Worm (Caenorhabditis elegans): ENCODE results near the gene cpf-1.

cpf-1 gene

ce11 chrII:8569038-8569977, 32.9 kb downstream of the cpf-1 start, which contains the start of the genes col-38 and rpl-5 (continued):
- TF ChIP-seq lsl-1 (GFP tag; optimal IDR thresholded peaks at IDR 0.05) (peak; percentile 86), ztf-18 (tag; optimal IDR thresholded peaks at IDR 0.05) (peak; percentile 43), rcor-1 (GFP tag; IDR thresholded peaks at IDR 0.05) (peak; percentile 69; the same call in 1 of the 2 replicates), Y95B8A.8 (GFP tag; IDR thresholded peaks at IDR 0.05) (0 out of 2 replicates have a peak, but pooled peaks have one; percentile 64), let-526 (GFP tag; IDR thresholded peaks at IDR 0.05) (no peak), ekl-4 (GFP tag; IDR thresholded peaks at IDR 0.05) (peak; percentile 81), B0336.3 (GFP tag; IDR thresholded peaks at IDR 0.05) (peak; percentile 65), sdz-38 (tag; optimal IDR thresholded peaks at IDR 0.05) (no peak), Y67H2A.10 (GFP tag; conservative IDR thresholded peaks at IDR 0.05) (no peak), attf-3 (GFP tag; conservative IDR thresholded peaks at IDR 0.05) (peak; percentile 64), Y53F4B.3 (GFP tag; IDR thresholded peaks at IDR 0.05) (no peak), mxl-1 (tag; optimal IDR thresholded peaks at IDR 0.05) (no peak), ceh-79 (tag; optimal IDR thresholded peaks at IDR 0.05) (no peak), aptf-2 (GFP tag; conservative IDR thresholded peaks at IDR 0.05) (no peak), ztf-3 (GFP tag; optimal IDR thresholded peaks at IDR 0.05) (no peak), ama-1 (optimal IDR thresholded peaks at IDR 0.05) (no peak), ama-1 (GFP tag; optimal IDR thresholded peaks at IDR 0.05) (peak in 1 of 2 experiments; percentile 26), atf-7 (tag; optimal IDR thresholded peaks at IDR 0.05) (no peak), tbp1 (GFP tag; optimal IDR thresholded peaks at IDR 0.05) (peak; percentile 63), ztf-22 (GFP tag; optimal IDR thresholded peaks at IDR 0.05) (no peak), Y53G8AR.9 (GFP tag; conservative IDR thresholded peaks at IDR 0.05) (no peak), tbx-9 (tag; optimal IDR thresholded peaks at IDR 0.05; ENCODE audit: borderline replicate concordance) (no peak), attf-5 (GFP tag; optimal IDR thresholded peaks at IDR 0.05) (peak; percentile 94), K12H6.12 (tag; optimal IDR thresholded peaks at IDR 0.05) (peak; percentile 64), F52B5.7 (tag; optimal IDR thresholded peaks at IDR 0.05) (no peak), F22D6.2 (tag; optimal IDR thresholded peaks at IDR 0.05) (no peak), egl-44 (GFP tag; IDR thresholded peaks at IDR 0.05) (no peak), bed-1 (GFP tag; IDR thresholded peaks at IDR 0.05) (no peak), ets-4 (GFP tag; optimal IDR thresholded peaks at IDR 0.05) (no peak), nfya-2 (GFP tag; IDR thresholded peaks at IDR 0.05) (no peak), ceh-100 (GFP tag; IDR thresholded peaks at IDR 0.05) (peak; percentile 48; the same call in 1 of the 2 replicates), mes-4 (tag; optimal IDR thresholded peaks at IDR 0.05) (no peak), ceh-40 (GFP tag; IDR thresholded peaks at IDR 0.05) (no peak), nhr-80 (tag; optimal IDR thresholded peaks at IDR 0.05) (peak; percentile 52), dpl-1 (GFP tag; optimal IDR thresholded peaks at IDR 0.05) (peak; percentile 87), hlh-12 (tag; optimal IDR thresholded peaks at IDR 0.05) (no peak), sea-2 (GFP tag; IDR thresholded peaks at IDR 0.05) (no peak), hrde-1 (tag; optimal IDR thresholded peaks at IDR 0.05; ENCODE audit: borderline replicate concordance) (no peak), xnd-1 (tag; optimal IDR thresholded peaks at IDR 0.05) (peak; percentile 43), cebp-1 (GFP tag; IDR thresholded peaks at IDR 0.05) (peak; percentile 25; the same call in 1 of the 2 replicates), cebp-1 (tag; optimal IDR thresholded peaks at IDR 0.05) (peak; percentile 72), madf-3 (GFP tag; IDR thresholded peaks at IDR 0.05) (peak; percentile 39; the same call in 1 of the 2 replicates), madf-8 (GFP tag; conservative IDR thresholded peaks at IDR 0.05) (peak; percentile 65), ZK185.1 (tag; optimal IDR thresholded peaks at IDR 0.05; ENCODE audit: poor library complexity, severe bottlenecking) (peak; percentile 58), repo-1 (tag; optimal IDR thresholded peaks at IDR 0.05) (no peak), B0019.2 (GFP tag; conservative IDR thresholded peaks at IDR 0.05) (0 out of 2 replicates have a peak, but pooled peaks have one; percentile 27), F49E8.2 (tag; optimal IDR thresholded peaks at IDR 0.05; ENCODE audit: insufficient read depth) (peak; percentile 68)

Measured in whole organism, young adult.